Fruit fly (Drosophila melanogaster): ENCODE measurements around the gene mex1.

mex1 gene

DNA sequence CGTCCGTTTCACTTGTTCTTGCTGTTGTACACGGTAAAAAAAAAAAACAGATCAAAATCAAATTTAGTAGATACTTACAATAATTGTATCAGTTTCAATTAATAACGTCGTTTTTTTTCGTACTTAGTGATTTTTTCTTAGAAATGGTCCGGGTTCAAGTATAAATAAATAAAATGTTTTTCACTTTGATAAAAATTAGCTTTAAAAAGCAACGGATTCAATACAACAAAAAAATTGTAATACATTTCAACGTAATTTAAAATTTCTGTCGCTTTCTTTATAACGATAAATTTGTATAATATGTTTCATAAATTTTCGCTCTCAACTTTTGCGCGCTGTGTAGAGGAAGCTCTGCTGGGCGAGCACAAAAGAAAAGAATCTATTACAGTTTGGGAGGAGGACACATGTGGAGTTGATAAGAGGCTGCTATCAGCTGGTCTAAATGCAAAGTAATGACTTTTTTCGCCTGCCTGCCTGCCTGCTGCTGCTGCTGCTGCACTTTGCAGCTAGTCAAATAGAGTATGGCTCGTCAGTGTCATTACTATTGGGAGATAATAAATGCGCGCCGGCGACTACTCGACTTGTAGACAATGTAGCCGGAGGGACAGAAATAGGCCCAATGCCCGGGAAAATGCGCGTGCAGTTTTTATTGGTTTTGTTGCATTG lies 18.7 kb upstream of the mex1 start (continued):
- TF ChIP-seq CG3838 (GFP tag; optimal IDR thresholded peaks at IDR 0.05) (no peak), wor (GFP tag; IDR thresholded peaks at IDR 0.05) (no peak), Sox102F (GFP tag; optimal IDR thresholded peaks at IDR 0.05) (peak; percentile 83), hth (optimal IDR thresholded peaks at IDR 0.05) (no peak), NC2α (GFP tag; optimal IDR thresholded peaks at IDR 0.05) (no peak), zfh2 (GFP tag; optimal IDR thresholded peaks at IDR 0.05) (peak; percentile 26), CG42726 (GFP tag; IDR thresholded peaks at IDR 0.05; ENCODE audit: partially characterized antibody) (no peak), sob (GFP tag; IDR thresholded peaks at IDR 0.05) (peak; percentile 52; the same call in 1 of the 2 replicates), pzg (GFP tag; optimal IDR thresholded peaks at IDR 0.05) (no peak), CG30403 (GFP tag; optimal IDR thresholded peaks at IDR 0.05) (peak; percentile 81), CG32532 (GFP tag; IDR thresholded peaks at IDR 0.05) (no peak; the same call in 1 of the 2 replicates), Fer2 (tag; optimal IDR thresholded peaks at IDR 0.05) (no peak), CG14667 (GFP tag; IDR thresholded peaks at IDR 0.05) (no peak), CG9215 (GFP tag; IDR thresholded peaks at IDR 0.05) (peak; percentile 26; the same call in 1 of the 2 replicates), CG13775 (GFP tag; optimal IDR thresholded peaks at IDR 0.05) (peak; percentile 74), tio (GFP tag; optimal IDR thresholded peaks at IDR 0.05) (peak; percentile 68), CG13287 (GFP tag; IDR thresholded peaks at IDR 0.05; ENCODE audit: partially characterized antibody) (no peak), CG31224 (GFP tag; IDR thresholded peaks at IDR 0.05) (no peak), CG3995 (GFP tag; optimal IDR thresholded peaks at IDR 0.05) (no peak), CG9609 (GFP tag; optimal IDR thresholded peaks at IDR 0.05) (no peak), CG14014 (GFP tag; IDR thresholded peaks at IDR 0.05) (no peak), pnt (GFP tag; optimal IDR thresholded peaks at IDR 0.05) (peak; percentile 2), CG17328 (GFP tag; IDR thresholded peaks at IDR 0.05) (peak; percentile 39; the same call in 1 of the 2 replicates), CG9817 (tag; optimal IDR thresholded peaks at IDR 0.05) (peak; percentile 9), bigmax (GFP tag; optimal IDR thresholded peaks at IDR 0.05) (no peak), shn (GFP tag; optimal IDR thresholded peaks at IDR 0.05) (peak; percentile 49), BtbVII (GFP tag; optimal IDR thresholded peaks at IDR 0.05) (peak; percentile 7), lov (optimal IDR thresholded peaks at IDR 0.05) (no peak), lov (GFP tag; IDR thresholded peaks at IDR 0.05) (no peak), ems (GFP tag; optimal IDR thresholded peaks at IDR 0.05) (peak; percentile 21), CG5245 (GFP tag; optimal IDR thresholded peaks at IDR 0.05) (peak; percentile 45), sqz (GFP tag; optimal IDR thresholded peaks at IDR 0.05) (peak; percentile 32), Sin3A (optimal IDR thresholded peaks at IDR 0.05) (no peak), onecut (GFP tag; IDR thresholded peaks at IDR 0.05) (no peak), CG6175 (GFP tag; IDR thresholded peaks at IDR 0.05) (no peak), ewg (GFP tag; optimal IDR thresholded peaks at IDR 0.05) (peak; percentile 50)

DNA sequence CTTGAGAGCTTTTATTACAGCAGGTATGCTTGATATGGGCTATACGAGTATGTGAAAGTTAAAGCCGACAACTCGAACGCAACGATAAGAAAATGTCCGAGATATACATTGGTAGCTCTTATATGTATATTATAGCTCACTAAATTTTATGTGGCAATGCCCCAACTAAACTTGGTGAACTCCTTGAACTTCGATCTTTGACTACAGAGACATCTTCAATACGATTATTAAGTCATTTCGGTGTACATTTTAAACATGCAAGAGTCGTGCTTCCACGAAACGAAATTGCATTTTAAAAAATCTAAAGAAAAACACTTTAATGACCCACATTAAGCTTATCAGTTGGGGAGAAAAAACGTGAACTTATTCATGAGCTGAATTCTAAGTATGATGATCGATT lies 17.2 kb upstream of the mex1 start:
- TF ChIP-seq CG11695 (GFP tag; IDR thresholded peaks at IDR 0.05) (no peak), CG9609 (GFP tag; optimal IDR thresholded peaks at IDR 0.05) (no peak), esg (GFP tag; conservative IDR thresholded peaks at IDR 0.05) (no peak), Hr78 (GFP tag; optimal IDR thresholded peaks at IDR 0.05) (peak in 1 of 2 experiments; percentile 65), gce (GFP tag; IDR thresholded peaks at IDR 0.05) (no peak), HLH4C (GFP tag; IDR thresholded peaks at IDR 0.05; ENCODE audit: partially characterized antibody) (no peak), HLHmδ (GFP tag; optimal IDR thresholded peaks at IDR 0.05) (no peak), exex (tag; optimal IDR thresholded peaks at IDR 0.05) (peak; percentile 35), ssp (GFP tag; IDR thresholded peaks at IDR 0.05) (no peak), CG2199 (GFP tag; IDR thresholded peaks at IDR 0.05) (peak; percentile 70; the same call in 2 of the 3 replicates)

All from whole organism, embryonic.